Fruit fly (Drosophila melanogaster) whole organism, embryonic: ENCODE measurements around the gene CoRest.

Source experiments
- ATbp ChIP-seq: fragments of 200-800 bp; sonication (Bioruptor generic); optimal IDR thresholded peaks from 2 replicates; lab custom pipeline; 2017; ENCODE audit warnings: missing biosample characterization, mild to moderate bottlenecking, missing genetic modification characterization, missing genetic modification reagents
- Blimp-1 ChIP-seq: fragments of 200-800 bp; sonication (Bioruptor generic); optimal IDR thresholded peaks from 3 replicates; lab custom pipeline; 2018; ENCODE audit warnings: missing biosample characterization, missing genetic modification characterization, mild to moderate bottlenecking, moderate library complexity, missing genetic modification reagents
- CG10543 ChIP-seq: fragments of 200-800 bp; sonication (Bioruptor generic); optimal IDR thresholded peaks from 3 replicates; lab custom pipeline; 2017; ENCODE audit warnings: missing biosample characterization, mild to moderate bottlenecking, missing genetic modification characterization, moderate library complexity
- CG10654 ChIP-seq: fragments of 200-800 bp; sonication (Bioruptor generic); optimal IDR thresholded peaks from 2 replicates; lab custom pipeline; 2016; ENCODE audit warnings: missing biosample characterization, missing genetic modification characterization
- CG11398 ChIP-seq: fragments of 200-800 bp; sonication (Bioruptor generic); optimal IDR thresholded peaks from 2 replicates; lab custom pipeline; 2016; ENCODE audit warnings: missing biosample characterization, missing genetic modification characterization
- CG11504 ChIP-seq: fragments of 200-800 bp; sonication (Bioruptor generic); optimal IDR thresholded peaks from 3 replicates; lab custom pipeline; 2019; ENCODE audit warnings: missing biosample characterization, mild to moderate bottlenecking, missing genetic modification characterization, moderate library complexity
- CG13624 ChIP-seq: fragments of 200-800 bp; sonication (Bioruptor generic); optimal IDR thresholded peaks from 2 replicates; lab custom pipeline; 2016; ENCODE audit warnings: missing biosample characterization, missing genetic modification characterization
- CG17186 ChIP-seq: fragments of 200-800 bp; sonication (Bioruptor generic); optimal IDR thresholded peaks from 3 replicates; lab custom pipeline; 2017; ENCODE audit warnings: missing biosample characterization, missing genetic modification reagents, missing genetic modification characterization
- CG17328 ChIP-seq: fragments of 200-800 bp; sonication (Bioruptor generic); IDR thresholded peaks from 2 replicates; pipeline ENCODE4 v1.3.6; 2022; ENCODE audit warnings: missing biosample characterization, missing genetic modification characterization
- CG2129 ChIP-seq: fragments of 200-800 bp; sonication (Bioruptor generic); IDR thresholded peaks from 2 replicates; pipeline ENCODE4 v1.3.6; 2022; ENCODE audit warnings: missing biosample characterization, missing genetic modification characterization; ENCODE audit not compliant: partially characterized antibody
- CG34422 ChIP-seq: fragments of 200-800 bp; sonication (Bioruptor generic); IDR thresholded peaks from 3 replicates; pipeline ENCODE4 v1.3.6; 2022; ENCODE audit warnings: missing biosample characterization, missing genetic modification characterization
- CG5245 ChIP-seq: fragments of 200-800 bp; sonication (Bioruptor generic); optimal IDR thresholded peaks from 3 replicates; lab custom pipeline; 2016; ENCODE audit warnings: missing biosample characterization, missing genetic modification characterization
- CG7556 ChIP-seq: fragments of 200-800 bp; sonication (Bioruptor generic); optimal IDR thresholded peaks from 2 replicates; lab custom pipeline; 2017; ENCODE audit warnings: missing biosample characterization, mild to moderate bottlenecking, missing genetic modification characterization
- CG8089 ChIP-seq: fragments of 200-800 bp; sonication (Bioruptor generic); optimal IDR thresholded peaks from 3 replicates; lab custom pipeline; 2016; ENCODE audit warnings: missing biosample characterization, missing genetic modification characterization
- CG9437 ChIP-seq: fragments of 200-800 bp; sonication (Bioruptor generic); optimal IDR thresholded peaks from 2 replicates; lab custom pipeline; 2018; ENCODE audit warnings: missing biosample characterization, mild to moderate bottlenecking, missing genetic modification characterization
- Ets65A ChIP-seq: fragments of 200-800 bp; sonication (Bioruptor generic); peaks from one replicate; lab custom pipeline; 2016; ENCODE audit warnings: missing biosample characterization, missing genetic modification characterization
- Ets97D ChIP-seq: fragments of 200-800 bp; sonication (Bioruptor generic); optimal IDR thresholded peaks from 3 replicates; lab custom pipeline; 2016; ENCODE audit warnings: missing biosample characterization, missing genetic modification characterization
- Fer3 ChIP-seq: fragments of 200-800 bp; sonication (Bioruptor generic); optimal IDR thresholded peaks from 2 replicates; lab custom pipeline; 2018; ENCODE audit warnings: missing biosample characterization, mild to moderate bottlenecking, missing genetic modification characterization, moderate library complexity
- GATAe ChIP-seq: fragments of 200-800 bp; sonication (Bioruptor generic); conservative IDR thresholded peaks from 2 replicates; pipeline ENCODE4 v1.3.6; 2022; ENCODE audit warnings: missing biosample characterization, missing genetic modification characterization
- HLH3B ChIP-seq: fragments of 200-800 bp; sonication (Bioruptor generic); IDR thresholded peaks from 2 replicates; pipeline ENCODE4 v1.3.6; 2022; ENCODE audit warnings: missing biosample characterization, missing genetic modification characterization
- Hr39 ChIP-seq: fragments of >200 bp; optimal IDR thresholded peaks from 2 replicates; lab custom pipeline; 2017
- Hr78 ChIP-seq, 2 experiments: fragments of 200-800 bp in 1 of 2; fragments of >200 bp in 1 of 2; sonication (Bioruptor generic) in 1 of 2; optimal IDR thresholded peaks; 2 replicates each; lab custom pipeline; 2017 to 2019; ENCODE audit warnings: missing biosample characterization in 2 of 2, missing genetic modification characterization in 2 of 2, mild to moderate bottlenecking in 1 of 2, moderate library complexity in 1 of 2
- MESR4 ChIP-seq: fragments of 200-800 bp; sonication (Bioruptor generic); optimal IDR thresholded peaks from 2 replicates; lab custom pipeline; 2018; ENCODE audit warnings: missing biosample characterization, mild to moderate bottlenecking, missing genetic modification characterization, moderate library complexity
- Med ChIP-seq: fragments of 200-800 bp; sonication (Bioruptor generic); peaks from one replicate; lab custom pipeline; 2016; ENCODE audit warnings: missing biosample characterization, missing genetic modification characterization, mild to moderate bottlenecking, inconsistent platforms, moderate library complexity
- NfI ChIP-seq: fragments of 200-800 bp; sonication (Bioruptor generic); optimal IDR thresholded peaks from 3 replicates; lab custom pipeline; 2018; ENCODE audit warnings: missing biosample characterization, mild to moderate bottlenecking, missing genetic modification characterization, moderate library complexity
- Opbp ChIP-seq: fragments of 200-800 bp; sonication (Bioruptor generic); IDR thresholded peaks from 3 replicates; pipeline ENCODE4 v1.3.6; 2022; ENCODE audit warnings: missing biosample characterization, missing genetic modification characterization; ENCODE audit not compliant: partially characterized antibody
- Sox100B ChIP-seq: fragments of 200-800 bp; sonication (Bioruptor generic); optimal IDR thresholded peaks from 3 replicates; lab custom pipeline; 2018; ENCODE audit warnings: missing biosample characterization, mild to moderate bottlenecking, missing genetic modification characterization
- Sox102F ChIP-seq: fragments of 200-800 bp; sonication (Bioruptor generic); optimal IDR thresholded peaks from 2 replicates; lab custom pipeline; 2018; ENCODE audit warnings: missing biosample characterization, mild to moderate bottlenecking, missing genetic modification characterization, moderate library complexity
- Spps ChIP-seq: fragments of 200-800 bp; sonication (Bioruptor generic); optimal IDR thresholded peaks from 2 replicates; lab custom pipeline; 2018; ENCODE audit warnings: missing biosample characterization, mild to moderate bottlenecking, missing genetic modification characterization
- Sry-δ ChIP-seq: fragments of 200-800 bp; sonication (Bioruptor generic); optimal IDR thresholded peaks from 2 replicates; lab custom pipeline; 2016; ENCODE audit warnings: missing biosample characterization, missing genetic modification characterization
- Trl ChIP-seq, 3 experiments: fragments of >200 bp in 2 of 3; fragments of 200-800 bp in 1 of 3; sonication (Bioruptor generic) in 1 of 3; optimal IDR thresholded peaks; 2 replicates in 1 of 3; 3 replicates in 2 of 3; lab custom pipeline; 2016 to 2017; ENCODE audit warnings: missing biosample characterization in 1 of 3, missing genetic modification characterization in 1 of 3
- abd-A ChIP-seq: fragments of 200-800 bp; sonication (Bioruptor generic); optimal IDR thresholded peaks from 3 replicates; lab custom pipeline; 2019; ENCODE audit warnings: missing biosample characterization, mild to moderate bottlenecking, missing genetic modification characterization, moderate library complexity
- ara ChIP-seq: fragments of 200-800 bp; sonication (Bioruptor generic); IDR thresholded peaks from 2 replicates; pipeline ENCODE4 v1.3.6; 2022; ENCODE audit warnings: missing biosample characterization, missing genetic modification characterization
- ase ChIP-seq: fragments of 200-800 bp; sonication (Bioruptor generic); IDR thresholded peaks from 3 replicates; pipeline ENCODE4 v1.3.6; 2022; ENCODE audit warnings: missing biosample characterization, missing genetic modification characterization
- ash1 ChIP-seq: fragments of 200-800 bp; sonication (Bioruptor generic); optimal IDR thresholded peaks from 2 replicates; lab custom pipeline; 2018; ENCODE audit warnings: missing biosample characterization, mild to moderate bottlenecking, missing genetic modification characterization
- cad ChIP-seq: fragments of >200 bp; optimal IDR thresholded peaks from 2 replicates; lab custom pipeline; 2017; ENCODE audit warnings: missing biosample characterization, missing genetic modification characterization
- corto ChIP-seq: fragments of 200-800 bp; sonication (Bioruptor generic); optimal IDR thresholded peaks from 2 replicates; lab custom pipeline; 2016; ENCODE audit warnings: missing biosample characterization, mild to moderate bottlenecking, missing genetic modification characterization, moderate library complexity
- ewg ChIP-seq: fragments of 200-800 bp; sonication (Bioruptor generic); optimal IDR thresholded peaks from 3 replicates; lab custom pipeline; 2017; ENCODE audit warnings: mild to moderate bottlenecking, missing biosample characterization, missing genetic modification reagents, missing genetic modification characterization
- h ChIP-seq: fragments of >200 bp; optimal IDR thresholded peaks from 2 replicates; lab custom pipeline; 2017
- lilli ChIP-seq: fragments of 200-800 bp; sonication (Bioruptor generic); optimal IDR thresholded peaks from 3 replicates; lab custom pipeline; 2016; ENCODE audit warnings: missing biosample characterization, missing genetic modification characterization
- mirr ChIP-seq: fragments of 200-800 bp; sonication (Bioruptor generic); optimal IDR thresholded peaks from 3 replicates; lab custom pipeline; 2018; ENCODE audit warnings: missing biosample characterization, mild to moderate bottlenecking, missing genetic modification characterization
- row ChIP-seq: fragments of 200-800 bp; sonication (Bioruptor generic); IDR thresholded peaks from 3 replicates; pipeline ENCODE4 v1.3.6; 2022; ENCODE audit warnings: missing biosample characterization, missing genetic modification characterization
- sens ChIP-seq: fragments of 200-800 bp; sonication (Bioruptor generic); peaks from one replicate; lab custom pipeline; 2016; ENCODE audit warnings: missing biosample characterization, missing genetic modification characterization
- tll ChIP-seq, 2 experiments: fragments of 200-800 bp in 1 of 2; fragments of >200 bp in 1 of 2; sonication (Bioruptor generic) in 1 of 2; optimal IDR thresholded peaks; 2 replicates each; lab custom pipeline; 2017 to 2019; ENCODE audit warnings: missing biosample characterization in 2 of 2, missing genetic modification characterization in 2 of 2, mild to moderate bottlenecking in 1 of 2, moderate library complexity in 1 of 2
- toy ChIP-seq: fragments of 200-800 bp; sonication (Bioruptor generic); IDR thresholded peaks from 2 replicates; pipeline ENCODE4 v1.3.6; 2022; ENCODE audit warnings: missing biosample characterization, missing genetic modification characterization
- tup ChIP-seq: fragments of 200-800 bp; sonication (Bioruptor generic); optimal IDR thresholded peaks from 2 replicates; lab custom pipeline; 2016; ENCODE audit warnings: missing biosample characterization, mild to moderate bottlenecking, missing genetic modification characterization, moderate library complexity
- usp ChIP-seq: fragments of >200 bp; optimal IDR thresholded peaks from 2 replicates; lab custom pipeline; 2017; ENCODE audit warnings: missing biosample characterization, missing genetic modification characterization
- vnd ChIP-seq: fragments of 200-800 bp; sonication (Bioruptor generic); IDR thresholded peaks from 3 replicates; pipeline ENCODE4 v1.3.6; 2022; ENCODE audit warnings: missing biosample characterization, missing genetic modification characterization; ENCODE audit not compliant: partially characterized antibody
- wdn ChIP-seq: fragments of 200-800 bp; sonication (Bioruptor generic); IDR thresholded peaks from 2 replicates; pipeline ENCODE4 v1.3.6; 2022; ENCODE audit warnings: missing biosample characterization, missing genetic modification characterization
- wek ChIP-seq: fragments of 200-800 bp; sonication (Bioruptor generic); optimal IDR thresholded peaks from 3 replicates; lab custom pipeline; 2018; ENCODE audit warnings: missing biosample characterization, mild to moderate bottlenecking, missing genetic modification characterization, moderate library complexity

CoRest gene

dm6 chrX:19497782-19498440 is 23.8 kb upstream of the CoRest start (continued):
- no peak; the same call in 1 of the 2 replicates for TF ChIP-seq GATAe (GFP tag; lab: Robert Waterston, UW)
- no peak for TF ChIP-seq Ets65A (GFP tag; lab: Kevin White, UChicago)
- peak; percentile 98 for TF ChIP-seq CG10543 (GFP tag; lab: Kevin White, UChicago)
- peak; percentile 75 for TF ChIP-seq mirr
- TF ChIP-seq ATbp (GFP tag; lab: Kevin White, UChicago), result no peak
- no peak for TF ChIP-seq h (lab: Kevin White, UChicago)
- TF ChIP-seq HLH3B, result no peak
- TF ChIP-seq MESR4, result no peak
- TF ChIP-seq CG2129 (GFP tag; lab: Robert Waterston, UW), result no peak
- no peak for TF ChIP-seq CG17328 (GFP tag; lab: Robert Waterston, UW)
- no peak for TF ChIP-seq CG11398
- no peak for TF ChIP-seq ewg (GFP tag; lab: Kevin White, UChicago)
- TF ChIP-seq usp (GFP tag; lab: Kevin White, UChicago), result no peak
- TF ChIP-seq vnd (GFP tag; lab: Robert Waterston, UW), result no peak
- peak; percentile 1 for TF ChIP-seq CG13624 (GFP tag; lab: Kevin White, UChicago)
- no peak for TF ChIP-seq CG9437 (GFP tag; lab: Kevin White, UChicago)
- no peak for TF ChIP-seq corto (GFP tag; lab: Kevin White, UChicago)
- no peak for TF ChIP-seq tup
- no peak for TF ChIP-seq Spps (tag; lab: Kevin White, UChicago)
- no peak for TF ChIP-seq ara
- TF ChIP-seq toy (GFP tag; lab: Robert Waterston, UW), result no peak
- no peak for TF ChIP-seq Sox102F (GFP tag; lab: Kevin White, UChicago)
- TF ChIP-seq CG5245, result no peak
- no peak for TF ChIP-seq lilli (GFP tag; lab: Kevin White, UChicago)
- no peak for TF ChIP-seq Sry-δ
- TF ChIP-seq cad, result no peak
- no peak for TF ChIP-seq CG11504 (tag; lab: Kevin White, UChicago)
- TF ChIP-seq Ets97D (GFP tag; lab: Kevin White, UChicago), result no peak
- TF ChIP-seq sens (GFP tag; lab: Kevin White, UChicago), result no peak
- no peak for TF ChIP-seq Trl (optimal IDR thresholded peaks at IDR 0.05; lab: Kevin White, UChicago)
- TF ChIP-seq Trl (GFP tag; optimal IDR thresholded peaks at IDR 0.05; lab: Kevin White, UChicago), result no peak
- peak; percentile 75 for TF ChIP-seq Med (GFP tag; lab: Kevin White, UChicago)
- TF ChIP-seq CG17186 (GFP tag; lab: Kevin White, UChicago), result no peak
- no peak for TF ChIP-seq ash1 (GFP tag; lab: Kevin White, UChicago)
- TF ChIP-seq Fer3 (tag; lab: Kevin White, UChicago), result no peak
- TF ChIP-seq ase (GFP tag; lab: Robert Waterston, UW), result no peak
- peak; percentile 56; the same call in 2 of the 3 replicates for TF ChIP-seq row
- no peak for TF ChIP-seq Hr78 (GFP tag; optimal IDR thresholded peaks at IDR 0.05; lab: Kevin White, UChicago)
- TF ChIP-seq wek (GFP tag; lab: Kevin White, UChicago), result no peak
- TF ChIP-seq CG34422, result no peak
- no peak for TF ChIP-seq CG7556
- peak; percentile 1 for TF ChIP-seq abd-A (tag; lab: Kevin White, UChicago)
- no peak for TF ChIP-seq Opbp (GFP tag; lab: Robert Waterston, UW)
- TF ChIP-seq NfI (GFP tag; lab: Kevin White, UChicago), result peak; percentile 15
- TF ChIP-seq tll (GFP tag; optimal IDR thresholded peaks at IDR 0.05; lab: Kevin White, UChicago), result no peak
- TF ChIP-seq Sox100B (GFP tag; lab: Kevin White, UChicago), result no peak
- no peak for TF ChIP-seq CG10654 (GFP tag; lab: Kevin White, UChicago)
- TF ChIP-seq Blimp-1, result no peak
- TF ChIP-seq CG8089 (GFP tag; lab: Kevin White, UChicago), result no peak
- peak; percentile 11; the same call in 1 of the 2 replicates for TF ChIP-seq wdn (GFP tag; lab: Robert Waterston, UW)
- TF ChIP-seq Hr39 (lab: Kevin White, UChicago), result no peak
